Fruit fly (Drosophila melanogaster): ENCODE results near the gene ND-75.

Gene ND-75

dm6 chrX:8233167-8233566 is 18.3 kb downstream of the ND-75 start (continued):
- TF ChIP-seq Trl (optimal IDR thresholded peaks at IDR 0.05) (no peak), Trl (GFP tag; optimal IDR thresholded peaks at IDR 0.05) (no peak), CG4424 (GFP tag; optimal IDR thresholded peaks at IDR 0.05) (no peak), MESR4 (GFP tag; optimal IDR thresholded peaks at IDR 0.05) (no peak), Pdp1 (GFP tag; optimal IDR thresholded peaks at IDR 0.05) (peak; percentile 5 to 21), CG8290 (GFP tag; optimal IDR thresholded peaks at IDR 0.05) (no peak), CG8290 (tag; optimal IDR thresholded peaks at IDR 0.05) (peak in 1 of 2 experiments; percentile 65), lilli (GFP tag; optimal IDR thresholded peaks at IDR 0.05) (peak; percentile 69), Atf6 (GFP tag; IDR thresholded peaks at IDR 0.05) (0 out of 2 replicates have a peak, but pooled peaks have one; percentile 45), Neu2 (GFP tag; optimal IDR thresholded peaks at IDR 0.05; ENCODE audit: borderline replicate concordance) (no peak), sqz (GFP tag; optimal IDR thresholded peaks at IDR 0.05) (no peak), CG30403 (GFP tag; optimal IDR thresholded peaks at IDR 0.05) (peak; percentile 41), onecut (GFP tag; IDR thresholded peaks at IDR 0.05) (no peak), CG2678 (tag; optimal IDR thresholded peaks at IDR 0.05) (peak; percentile 48), CG12071 (GFP tag; optimal IDR thresholded peaks at IDR 0.05) (peak; percentile 28), Adf1 (GFP tag; IDR thresholded peaks at IDR 0.05) (peak; percentile 55; the same call in 1 of the 2 replicates), CG8281 (tag; optimal IDR thresholded peaks at IDR 0.05) (no peak), CG11093 (GFP tag; IDR thresholded peaks at IDR 0.05) (no peak), CG9727 (GFP tag; optimal IDR thresholded peaks at IDR 0.05) (peak; percentile 10), run (tag; optimal IDR thresholded peaks at IDR 0.05) (no peak), maf-S (GFP tag; optimal IDR thresholded peaks at IDR 0.05) (no peak), Fer3 (tag; optimal IDR thresholded peaks at IDR 0.05) (peak; percentile 30), ase (GFP tag; IDR thresholded peaks at IDR 0.05) (no peak), CrebB (tag; optimal IDR thresholded peaks at IDR 0.05) (no peak), NfI (GFP tag; optimal IDR thresholded peaks at IDR 0.05) (peak; percentile 14), ci (GFP tag; IDR thresholded peaks at IDR 0.05) (no peak), CG14860 (GFP tag; IDR thresholded peaks at IDR 0.05; ENCODE audit: partially characterized antibody) (no peak), Camta (GFP tag; optimal IDR thresholded peaks at IDR 0.05) (no peak), CG6813 (GFP tag; optimal IDR thresholded peaks at IDR 0.05) (peak; percentile 49), bab2 (GFP tag; optimal IDR thresholded peaks at IDR 0.05) (peak; percentile 21), Dll (GFP tag; IDR thresholded peaks at IDR 0.05; ENCODE audit: partially characterized antibody) (no peak), Six4 (GFP tag; optimal IDR thresholded peaks at IDR 0.05) (no peak), CG11456 (GFP tag; IDR thresholded peaks at IDR 0.05) (0 out of 3 replicates have a peak, but pooled peaks have one; percentile 45), Drgx (GFP tag; IDR thresholded peaks at IDR 0.05) (peak; percentile 62), ttk (GFP tag; IDR thresholded peaks at IDR 0.05) (no peak), CG11504 (tag; optimal IDR thresholded peaks at IDR 0.05) (no peak), Fer1 (GFP tag; optimal IDR thresholded peaks at IDR 0.05) (peak; percentile 44), tap (tag; optimal IDR thresholded peaks at IDR 0.05) (no peak), fd3F (GFP tag; optimal IDR thresholded peaks at IDR 0.05) (no peak), CG7786 (GFP tag; optimal IDR thresholded peaks at IDR 0.05) (peak; percentile 29), sug (tag; optimal IDR thresholded peaks at IDR 0.05) (peak; percentile 26), row (GFP tag; IDR thresholded peaks at IDR 0.05) (peak; percentile 64), CG34376 (GFP tag; optimal IDR thresholded peaks at IDR 0.05) (peak; percentile 6), her (GFP tag; optimal IDR thresholded peaks at IDR 0.05) (peak; percentile 45)
